Worm (Caenorhabditis elegans) whole organism, late embryonic: ENCODE results near the gene ZK1307.8.

Experiments
- C08G9.2 ChIP-seq: sonication (generic microtip); optimal IDR thresholded peaks from 2 replicates; lab custom pipeline; 2016; ENCODE audit warnings: mild to moderate bottlenecking, missing genetic modification characterization, moderate library complexity, missing compliant biosample characterization
- C38D4.7 ChIP-seq: fragments of 200-800 bp; sonication (Bioruptor generic); optimal IDR thresholded peaks from 2 replicates; lab custom pipeline; 2018; ENCODE audit warnings: mild to moderate bottlenecking, missing genetic modification characterization, moderate library complexity, missing compliant biosample characterization
- F13H6.1 ChIP-seq: sonication (generic microtip); optimal IDR thresholded peaks from 2 replicates; lab custom pipeline; 2016; ENCODE audit warnings: missing genetic modification characterization, missing compliant biosample characterization
- K09A11.1 ChIP-seq: sonication (generic microtip); optimal IDR thresholded peaks from 2 replicates; lab custom pipeline; 2017; ENCODE audit warnings: antibody characterized with exemption, mild to moderate bottlenecking, missing genetic modification characterization, missing compliant biosample characterization; ENCODE audit not compliant: insufficient read depth
- T23F11.4 ChIP-seq: fragments of 200-800 bp; sonication (Bioruptor generic); optimal IDR thresholded peaks from 2 replicates; lab custom pipeline; 2018; ENCODE audit warnings: mild to moderate bottlenecking, missing genetic modification characterization, missing compliant biosample characterization
- ama-1 ChIP-seq: fragments of 150-350 bp; optimal IDR thresholded peaks from 2 replicates; lab custom pipeline; 2014
- ceh-18 ChIP-seq: sonication (generic microtip); optimal IDR thresholded peaks from 2 replicates; lab custom pipeline; 2016; ENCODE audit warnings: missing genetic modification characterization, missing compliant biosample characterization
- ceh-19 ChIP-seq: fragments of 200-800 bp; sonication (Bioruptor generic); optimal IDR thresholded peaks from 2 replicates; lab custom pipeline; 2018; ENCODE audit warnings: mild to moderate bottlenecking, missing genetic modification characterization, missing compliant biosample characterization
- ceh-2 ChIP-seq: sonication (generic microtip); optimal IDR thresholded peaks from 2 replicates; lab custom pipeline; 2016; ENCODE audit warnings: missing genotype, missing genetic modification characterization, missing compliant biosample characterization
- ceh-24 ChIP-seq: sonication (generic microtip); optimal IDR thresholded peaks from 2 replicates; lab custom pipeline; 2016; ENCODE audit warnings: mild to moderate bottlenecking, missing genetic modification characterization, missing compliant biosample characterization
- ceh-34 ChIP-seq: sonication (generic microtip); optimal IDR thresholded peaks from 2 replicates; lab custom pipeline; 2016; ENCODE audit warnings: mild to moderate bottlenecking, missing genetic modification characterization, missing compliant biosample characterization
- ceh-9 ChIP-seq: sonication (generic microtip); optimal IDR thresholded peaks from 2 replicates; lab custom pipeline; 2016; ENCODE audit warnings: mild to moderate bottlenecking, missing genetic modification characterization, inconsistent platforms, missing compliant biosample characterization
- elt-2 ChIP-seq: sonication (generic microtip); optimal IDR thresholded peaks from 2 replicates; lab custom pipeline; 2016; ENCODE audit warnings: missing genetic modification reagents, missing genetic modification characterization, missing compliant biosample characterization
- elt-4 ChIP-seq: sonication (generic microtip); optimal IDR thresholded peaks from 2 replicates; lab custom pipeline; 2016; ENCODE audit warnings: missing genetic modification characterization, missing compliant biosample characterization
- eyg-1 ChIP-seq: sonication (generic microtip); optimal IDR thresholded peaks from 2 replicates; lab custom pipeline; 2016; ENCODE audit warnings: missing genotype, missing genetic modification characterization, missing compliant biosample characterization
- gmeb-2 ChIP-seq: sonication (generic microtip); optimal IDR thresholded peaks from 2 replicates; lab custom pipeline; 2016; ENCODE audit warnings: missing genetic modification characterization, inconsistent platforms, missing compliant biosample characterization
- hlh-15 ChIP-seq: sonication (generic microtip); optimal IDR thresholded peaks from 2 replicates; lab custom pipeline; 2016; ENCODE audit warnings: missing genetic modification characterization, missing compliant biosample characterization
- hlh-30 ChIP-seq: sonication (generic microtip); optimal IDR thresholded peaks from 2 replicates; lab custom pipeline; 2017; ENCODE audit warnings: antibody characterized with exemption, missing genetic modification characterization, missing compliant biosample characterization; ENCODE audit not compliant: insufficient read depth
- hlh-6 ChIP-seq: sonication (generic microtip); optimal IDR thresholded peaks from 2 replicates; lab custom pipeline; 2016; ENCODE audit warnings: missing genotype, missing genetic modification characterization, missing compliant biosample characterization
- madf-2 ChIP-seq: sonication (generic microtip); optimal IDR thresholded peaks from 2 replicates; lab custom pipeline; 2017; ENCODE audit warnings: missing genetic modification characterization, missing compliant biosample characterization
- mec-3 ChIP-seq: sonication (generic microtip); optimal IDR thresholded peaks from 2 replicates; lab custom pipeline; 2016; ENCODE audit warnings: borderline replicate concordance, missing genetic modification characterization, missing compliant biosample characterization
- nfya-1 ChIP-seq: sonication (generic microtip); optimal IDR thresholded peaks from 2 replicates; lab custom pipeline; 2017; ENCODE audit warnings: missing genetic modification characterization, mild to moderate bottlenecking, missing compliant biosample characterization, antibody characterized with exemption, moderate library complexity
- nhr-232 ChIP-seq: sonication (generic microtip); optimal IDR thresholded peaks from 2 replicates; lab custom pipeline; 2016; ENCODE audit warnings: missing genetic modification characterization, missing compliant biosample characterization
- npax-4 ChIP-seq: sonication (generic microtip); optimal IDR thresholded peaks from 2 replicates; lab custom pipeline; 2016; ENCODE audit warnings: missing genetic modification characterization, missing compliant biosample characterization
- odd-2 ChIP-seq: sonication (generic microtip); optimal IDR thresholded peaks from 2 replicates; lab custom pipeline; 2017; ENCODE audit warnings: antibody characterized with exemption, mild to moderate bottlenecking, missing genetic modification characterization, missing compliant biosample characterization
- pag-3 ChIP-seq: sonication (generic microtip); optimal IDR thresholded peaks from 2 replicates; lab custom pipeline; 2016; ENCODE audit warnings: missing compliant biosample characterization, missing genetic modification characterization, borderline replicate concordance
- pat-9 ChIP-seq: fragments of 200-800 bp; sonication (Bioruptor generic); optimal IDR thresholded peaks from 2 replicates; lab custom pipeline; 2018; ENCODE audit warnings: mild to moderate bottlenecking, missing genetic modification characterization, moderate library complexity, missing compliant biosample characterization
- pha-2 ChIP-seq: sonication (generic microtip); optimal IDR thresholded peaks from 2 replicates; lab custom pipeline; 2017; ENCODE audit warnings: mild to moderate bottlenecking, missing genetic modification characterization, missing compliant biosample characterization
- rnt-1 ChIP-seq: sonication (generic microtip); optimal IDR thresholded peaks from 2 replicates; lab custom pipeline; 2016; ENCODE audit warnings: missing genetic modification characterization, missing compliant biosample characterization
- sdc-2 ChIP-seq: sonication (generic microtip); optimal IDR thresholded peaks from 2 replicates; lab custom pipeline; 2016; ENCODE audit warnings: missing genotype, missing genetic modification characterization, missing compliant biosample characterization
- sox-2 ChIP-seq: fragments of 200-800 bp; sonication (Bioruptor generic); IDR thresholded peaks from 2 replicates; pipeline ENCODE4 v1.3.6; 2022; ENCODE audit warnings: missing genetic modification reagents, missing genetic modification characterization, missing compliant biosample characterization
- tbx-2 ChIP-seq: sonication (generic microtip); optimal IDR thresholded peaks from 2 replicates; lab custom pipeline; 2016; ENCODE audit warnings: missing genetic modification characterization, missing compliant biosample characterization
- ttx-3 ChIP-seq: sonication (generic microtip); optimal IDR thresholded peaks from 2 replicates; lab custom pipeline; 2016; ENCODE audit warnings: missing genetic modification reagents, missing genetic modification characterization, missing compliant biosample characterization
- unc-42 ChIP-seq: sonication (generic microtip); optimal IDR thresholded peaks from 2 replicates; lab custom pipeline; 2016; ENCODE audit warnings: missing genotype, missing genetic modification characterization, missing compliant biosample characterization
- unc-55 ChIP-seq: sonication (generic microtip); optimal IDR thresholded peaks from 2 replicates; lab custom pipeline; 2017; ENCODE audit warnings: missing biosample characterization, missing genetic modification reagents, missing genetic modification characterization
- zip-5 ChIP-seq: sonication (generic microtip); optimal IDR thresholded peaks from 2 replicates; lab custom pipeline; 2016; ENCODE audit warnings: missing genetic modification characterization, missing compliant biosample characterization

Gene ZK1307.8

ce11 chrII:9624110-9624695 lies at the start of gene ZK1307.8, which contains the start of gene dnj-20:
Gene ZK1307.8, plus strand, starts transcription at chrII:9624613.
Gene dnj-20, minus strand, starts transcription at chrII:9624176.
- TF ChIP-seq elt-2 (tag; lab: Kevin White, UChicago) (peak; percentile 9), tbx-2 (tag; lab: Kevin White, UChicago) (no peak), sdc-2 (tag; lab: Kevin White, UChicago) (no peak), ttx-3 (no peak)

ce11 chrII:9575670-9576069 lies 48.7 kb upstream of the ZK1307.8 start, which contains the start of gene exc-7:
Gene exc-7, plus strand, starts transcription at chrII:9575970.
- no peak for TF ChIP-seq hlh-15 (tag; lab: Kevin White, UChicago)
- TF ChIP-seq hlh-30 (tag; lab: Kevin White, UChicago): no peak
- no peak for TF ChIP-seq K09A11.1 (tag; lab: Kevin White, UChicago)
- no peak for TF ChIP-seq elt-4 (tag; lab: Kevin White, UChicago)

- TF ChIP-seq K09A11.1 (tag; lab: Kevin White, UChicago): no peak
- TF ChIP-seq ceh-19 (GFP tag; lab: Kevin White, UChicago): no peak
- TF ChIP-seq, all 69 proteins: peak for 0
Measured at ce11 chrII:9576707-9577106, 47.7 kb upstream of the ZK1307.8 start.

ce11 chrII:9577630-9578029 lies 46.8 kb upstream of the ZK1307.8 start:
- TF ChIP-seq ceh-19 (GFP tag; lab: Kevin White, UChicago) (peak; percentile 85), pha-2 (no peak), ceh-34 (tag; lab: Kevin White, UChicago) (peak; percentile 98), tbx-2 (tag; lab: Kevin White, UChicago) (no peak), ceh-24 (tag; lab: Kevin White, UChicago) (no peak), nhr-232 (tag; lab: Kevin White, UChicago) (no peak), pat-9 (tag; lab: Kevin White, UChicago) (no peak), T23F11.4 (GFP tag; lab: Kevin White, UChicago) (no peak)
- TF ChIP-seq, all 69 proteins: peak for 2

ce11 chrII:9583461-9583860 lies 41.0 kb upstream of the ZK1307.8 start, which contains the start of gene wee-1.1:
Gene wee-1.1, minus strand, starts transcription at chrII:9583561.
- no peak for TF ChIP-seq ceh-2 (tag; lab: Kevin White, UChicago)
- no peak for TF ChIP-seq hlh-15 (tag; lab: Kevin White, UChicago)
- TF ChIP-seq ama-1 (lab: Kevin White, UChicago): no peak
- TF ChIP-seq rnt-1: no peak
- no peak for TF ChIP-seq pha-2
- TF ChIP-seq ceh-18 (tag; lab: Kevin White, UChicago): no peak
- TF ChIP-seq npax-4: no peak
- TF ChIP-seq sox-2 (GFP tag; lab: Robert Waterston, UW): no peak
- no peak for TF ChIP-seq ceh-9
- no peak for TF ChIP-seq C38D4.7
- no peak for TF ChIP-seq sdc-2 (tag; lab: Kevin White, UChicago)
- TF ChIP-seq ceh-24 (tag; lab: Kevin White, UChicago): no peak
- no peak for TF ChIP-seq gmeb-2 (tag; lab: Kevin White, UChicago)
- TF ChIP-seq elt-2 (tag; lab: Kevin White, UChicago): no peak

- TF ChIP-seq unc-42 (no peak), elt-2 (tag; lab: Kevin White, UChicago) (peak; percentile 52), madf-2 (tag; lab: Kevin White, UChicago) (no peak)
Measured at ce11 chrII:9586734-9587209, 37.6 kb upstream of the ZK1307.8 start, which contains the start of gene ugt-58. Gene ugt-58, minus strand, starts transcription at chrII:9586784.

ce11 chrII:9589667-9590066 lies 34.7 kb upstream of the ZK1307.8 start, which contains the start of gene eral-1:
Gene eral-1, minus strand, starts transcription at chrII:9589767.
- no peak for TF ChIP-seq hlh-15 (tag; lab: Kevin White, UChicago)
- TF ChIP-seq eyg-1: no peak
- no peak for TF ChIP-seq tbx-2 (tag; lab: Kevin White, UChicago)
- no peak for TF ChIP-seq odd-2 (tag; lab: Kevin White, UChicago)
- TF ChIP-seq pag-3 (tag; lab: Kevin White, UChicago): no peak
- TF ChIP-seq hlh-6 (tag; lab: Kevin White, UChicago): no peak
- no peak for TF ChIP-seq unc-55
- no peak for TF ChIP-seq zip-5 (tag; lab: Kevin White, UChicago)
- TF ChIP-seq F13H6.1 (tag; lab: Kevin White, UChicago): no peak
- TF ChIP-seq C08G9.2: no peak
- TF ChIP-seq mec-3: no peak
- TF ChIP-seq nfya-1 (tag; lab: Kevin White, UChicago): no peak
- no peak for TF ChIP-seq ceh-19 (GFP tag; lab: Kevin White, UChicago)
- TF ChIP-seq ceh-18 (tag; lab: Kevin White, UChicago): no peak
- no peak for TF ChIP-seq T23F11.4 (GFP tag; lab: Kevin White, UChicago)
